Worm (Caenorhabditis elegans) whole organism, L2 larva: ENCODE measurements around the gene algn-8.
"Not testable (repeated sequence)": the region's sequence is repeated elsewhere in the genome, so short reads cannot be mapped to it uniquely, and the experiment has no call there.

Experiments
- F13H6.1 ChIP-seq: sonication (generic microtip); optimal IDR thresholded peaks from 2 replicates; lab custom pipeline; 2016; ENCODE audit warnings: missing genetic modification characterization, missing compliant biosample characterization
- alr-1 ChIP-seq: fragments of 150-350 bp; optimal IDR thresholded peaks from 2 replicates; lab custom pipeline; 2014; ENCODE audit warnings: missing biosample characterization, missing genetic modification characterization
- dmd-4 ChIP-seq: sonication (generic microtip); optimal IDR thresholded peaks from 2 replicates; lab custom pipeline; 2017; ENCODE audit warnings: missing biosample characterization, missing genetic modification characterization
- ztf-4 ChIP-seq: fragments of 150-350 bp; optimal IDR thresholded peaks from 2 replicates; lab custom pipeline; 2014; ENCODE audit warnings: missing biosample characterization, missing genetic modification characterization

DNA sequence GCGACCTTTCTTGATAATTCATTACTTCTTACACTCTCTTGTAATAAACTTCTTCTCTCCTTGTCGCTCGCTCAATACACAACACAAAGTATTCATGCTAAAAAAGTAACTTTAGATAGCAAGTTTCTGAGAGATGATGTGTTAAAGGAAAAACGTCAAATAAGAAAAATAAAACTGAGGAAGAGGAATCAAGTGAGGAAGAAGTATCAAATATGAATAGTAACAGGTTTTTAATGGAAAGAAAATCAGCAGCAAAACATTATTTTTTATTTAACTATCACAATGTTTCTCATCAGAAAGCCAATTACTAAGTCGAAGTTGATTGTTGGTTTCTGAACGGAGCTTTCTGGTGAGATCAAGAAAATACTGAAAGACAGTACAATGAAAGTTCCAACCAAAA lies 19.9 kb downstream of the algn-8 start, which contains the start of gene chil-1:
- TF ChIP-seq dmd-4; alr-1; F13H6.1 (tag; lab: Kevin White, UChicago); ztf-4: not testable (repeated sequence)
